Worm (Caenorhabditis elegans) whole organism, early embryonic: ENCODE results near the gene nspc-19.

Source experiments
- B0310.2 ChIP-seq: sonication (generic microtip); optimal IDR thresholded peaks from 2 replicates; lab custom pipeline; 2016; ENCODE audit warnings: mild to moderate bottlenecking, missing genetic modification characterization, missing compliant biosample characterization
- F13C5.2 ChIP-seq: sonication (generic microtip); optimal IDR thresholded peaks from 2 replicates; lab custom pipeline; 2017; ENCODE audit warnings: mild to moderate bottlenecking, missing genetic modification characterization, inconsistent platforms, missing compliant biosample characterization
- aly-1 ChIP-seq: sonication (generic microtip); optimal IDR thresholded peaks from 2 replicates; lab custom pipeline; 2016; ENCODE audit warnings: missing genetic modification characterization, missing compliant biosample characterization
- ama-1 ChIP-seq: fragments of 150-350 bp; optimal IDR thresholded peaks from 2 replicates; lab custom pipeline; 2014
- ceh-13 ChIP-seq: fragments of 200-800 bp; sonication (Bioruptor generic); optimal IDR thresholded peaks from 2 replicates; lab custom pipeline; 2018; ENCODE audit warnings: mild to moderate bottlenecking, missing genetic modification characterization, missing compliant biosample characterization
- ceh-36 ChIP-seq: sonication (generic microtip); optimal IDR thresholded peaks from 2 replicates; lab custom pipeline; 2016; ENCODE audit warnings: missing genetic modification characterization, inconsistent platforms, missing compliant biosample characterization
- ets-7 ChIP-seq: sonication (generic microtip); optimal IDR thresholded peaks from 2 replicates; lab custom pipeline; 2016; ENCODE audit warnings: missing genotype, missing genetic modification characterization, missing compliant biosample characterization
- flt-1 ChIP-seq: fragments of 200-800 bp; sonication (Bioruptor generic); IDR thresholded peaks from 2 replicates; pipeline ENCODE4 v1.3.6; 2022; ENCODE audit warnings: missing genetic modification characterization, missing compliant biosample characterization
- hmbx-1 ChIP-seq: sonication (generic microtip); optimal IDR thresholded peaks from 2 replicates; lab custom pipeline; 2016; ENCODE audit warnings: mild to moderate bottlenecking, missing genetic modification characterization, missing compliant biosample characterization
- hmg-4 ChIP-seq: fragments of 200-800 bp; sonication (Bioruptor generic); optimal IDR thresholded peaks from 2 replicates; lab custom pipeline; 2018; ENCODE audit warnings: mild to moderate bottlenecking, missing genetic modification characterization, missing compliant biosample characterization
- hnd-1 ChIP-seq: sonication (generic microtip); optimal IDR thresholded peaks from 2 replicates; lab custom pipeline; 2016; ENCODE audit warnings: missing genetic modification characterization, missing compliant biosample characterization
- pes-1 ChIP-seq: fragments of 200-800 bp; sonication (Bioruptor generic); IDR thresholded peaks from 2 replicates; pipeline ENCODE4 v1.3.6; 2022; ENCODE audit warnings: missing genetic modification reagents, missing genetic modification characterization, missing compliant biosample characterization
- scrt-1 ChIP-seq: fragments of 200-800 bp; sonication (Bioruptor generic); IDR thresholded peaks from 2 replicates; pipeline ENCODE4 v1.3.6; 2022; ENCODE audit warnings: missing genetic modification characterization, missing compliant biosample characterization
- sea-1 ChIP-seq: fragments of 200-800 bp; sonication (Bioruptor generic); conservative IDR thresholded peaks from 2 replicates; pipeline ENCODE4 v1.3.6; 2022; ENCODE audit warnings: missing genetic modification characterization, missing compliant biosample characterization
- tbx-11 ChIP-seq: fragments of 200-800 bp; sonication (Bioruptor generic); IDR thresholded peaks from 2 replicates; pipeline ENCODE4 v1.3.6; 2022; ENCODE audit warnings: missing genetic modification characterization, missing compliant biosample characterization
- tbx-37 ChIP-seq: fragments of 200-800 bp; sonication (Bioruptor generic); conservative IDR thresholded peaks from 2 replicates; pipeline ENCODE4 v1.3.6; 2022; ENCODE audit warnings: missing genetic modification reagents, missing genetic modification characterization, missing compliant biosample characterization
- tra-4 ChIP-seq: sonication (generic microtip); optimal IDR thresholded peaks from 2 replicates; lab custom pipeline; 2017; ENCODE audit warnings: missing genetic modification characterization, missing compliant biosample characterization

Gene nspc-19

ce11 chrX:14500422-14501058 is 28.0 kb upstream of the nspc-19 start:
- no peak for TF ChIP-seq aly-1
- TF ChIP-seq scrt-1 (GFP tag; lab: Robert Waterston, UW): no peak
- no peak for TF ChIP-seq F13C5.2 (tag; lab: Kevin White, UChicago)
- no peak for TF ChIP-seq hmg-4 (GFP tag; lab: Kevin White, UChicago)
- no peak for TF ChIP-seq B0310.2
- TF ChIP-seq flt-1 (GFP tag; lab: Robert Waterston, UW): no peak
- TF ChIP-seq ama-1 (lab: Kevin White, UChicago): no peak
- no peak for TF ChIP-seq ets-7 (tag; lab: Kevin White, UChicago)
- no peak for TF ChIP-seq hmbx-1 (tag; lab: Kevin White, UChicago)
- no peak for TF ChIP-seq hnd-1 (tag; lab: Kevin White, UChicago)
- TF ChIP-seq ceh-36 (tag; lab: Kevin White, UChicago): no peak
- TF ChIP-seq pes-1: no peak
- no peak for TF ChIP-seq tbx-11 (GFP tag; lab: Robert Waterston, UW)
- TF ChIP-seq tra-4 (tag; lab: Kevin White, UChicago): no peak
- TF ChIP-seq tbx-37 (GFP tag; lab: Robert Waterston, UW): no peak
- TF ChIP-seq ceh-13 (GFP tag; lab: Kevin White, UChicago): no peak
- no peak for TF ChIP-seq sea-1 (GFP tag; lab: Robert Waterston, UW)

DNA sequence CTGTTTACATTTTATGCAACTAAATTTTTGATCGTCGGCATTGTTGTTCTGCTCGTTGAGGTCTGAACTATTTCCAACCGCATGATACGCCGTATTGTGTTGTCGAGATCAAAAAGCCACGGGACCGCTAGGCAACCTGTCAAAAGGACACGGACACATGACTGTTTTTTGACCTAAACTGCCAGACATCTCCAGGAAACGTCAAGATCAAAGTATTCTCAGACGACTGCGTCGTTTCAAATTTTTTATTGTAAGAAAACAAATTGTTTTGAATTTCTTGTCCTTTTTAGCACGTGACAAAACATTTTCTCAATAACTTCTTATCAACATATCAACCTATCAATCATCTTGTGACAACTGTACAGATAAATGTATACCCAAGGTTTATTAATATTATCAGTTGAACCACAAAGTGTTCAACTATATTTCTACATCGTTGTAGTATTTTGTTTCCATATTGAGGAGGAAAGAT is 26.3 kb upstream of the nspc-19 start:
- TF ChIP-seq ets-7 (tag; lab: Kevin White, UChicago) (no peak), ceh-36 (tag; lab: Kevin White, UChicago) (no peak), tbx-37 (GFP tag; lab: Robert Waterston, UW) (no peak), hmbx-1 (tag; lab: Kevin White, UChicago) (no peak), scrt-1 (GFP tag; lab: Robert Waterston, UW) (no peak), ama-1 (lab: Kevin White, UChicago) (no peak), pes-1 (no peak), aly-1 (no peak), flt-1 (GFP tag; lab: Robert Waterston, UW) (no peak), F13C5.2 (tag; lab: Kevin White, UChicago) (no peak), tra-4 (tag; lab: Kevin White, UChicago) (no peak), sea-1 (GFP tag; lab: Robert Waterston, UW) (no peak), tbx-11 (GFP tag; lab: Robert Waterston, UW) (no peak), ceh-13 (GFP tag; lab: Kevin White, UChicago) (no peak), hmg-4 (GFP tag; lab: Kevin White, UChicago) (no peak), B0310.2 (no peak), hnd-1 (tag; lab: Kevin White, UChicago) (no peak)

DNA sequence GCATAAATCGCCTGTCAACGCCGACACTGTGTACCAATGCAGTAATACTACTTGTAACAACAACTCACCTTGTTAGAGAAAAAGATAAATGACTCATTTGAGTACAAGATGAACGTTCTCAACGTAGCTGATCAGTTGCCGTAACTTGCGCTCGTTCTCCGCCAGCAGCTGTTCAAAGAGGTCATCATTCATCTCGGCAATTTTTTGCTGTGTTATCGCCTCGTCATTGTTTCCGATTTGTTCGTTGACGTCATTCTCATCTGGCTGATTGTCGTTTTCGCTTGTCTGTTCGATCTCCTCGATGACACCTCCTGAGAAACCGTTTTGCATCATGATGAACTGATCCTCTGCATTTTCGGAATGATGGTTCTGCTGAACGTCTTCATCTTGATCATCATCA is 25.2 kb upstream of the nspc-19 start:
- TF ChIP-seq B0310.2 (no peak), ets-7 (tag; lab: Kevin White, UChicago) (no peak), hnd-1 (tag; lab: Kevin White, UChicago) (no peak), tra-4 (tag; lab: Kevin White, UChicago) (no peak), flt-1 (GFP tag; lab: Robert Waterston, UW) (no peak), sea-1 (GFP tag; lab: Robert Waterston, UW) (no peak), ama-1 (lab: Kevin White, UChicago) (no peak), hmbx-1 (tag; lab: Kevin White, UChicago) (no peak), aly-1 (no peak), ceh-36 (tag; lab: Kevin White, UChicago) (no peak), tbx-11 (GFP tag; lab: Robert Waterston, UW) (no peak), ceh-13 (GFP tag; lab: Kevin White, UChicago) (no peak), tbx-37 (GFP tag; lab: Robert Waterston, UW) (no peak), scrt-1 (GFP tag; lab: Robert Waterston, UW) (no peak), hmg-4 (GFP tag; lab: Kevin White, UChicago) (no peak), pes-1 (no peak), F13C5.2 (tag; lab: Kevin White, UChicago) (no peak)

- 0 out of 2 replicates have a peak, but pooled peaks have one; percentile 13 for TF ChIP-seq pes-1
- TF ChIP-seq F13C5.2 (tag; lab: Kevin White, UChicago): peak; percentile 15
- TF ChIP-seq hnd-1 (tag; lab: Kevin White, UChicago): peak; percentile 0
- TF ChIP-seq hmg-4 (GFP tag; lab: Kevin White, UChicago): peak; percentile 87
- peak; percentile 46; the same call in 1 of the 2 replicates for TF ChIP-seq scrt-1 (GFP tag; lab: Robert Waterston, UW)
- peak; percentile 16 for TF ChIP-seq ceh-13 (GFP tag; lab: Kevin White, UChicago)
- no peak for TF ChIP-seq flt-1 (GFP tag; lab: Robert Waterston, UW)
- no peak for TF ChIP-seq B0310.2
- TF ChIP-seq tbx-11 (GFP tag; lab: Robert Waterston, UW): no peak
- no peak for TF ChIP-seq hmbx-1 (tag; lab: Kevin White, UChicago)
- no peak for TF ChIP-seq ama-1 (lab: Kevin White, UChicago)
- no peak for TF ChIP-seq ceh-36 (tag; lab: Kevin White, UChicago)
- TF ChIP-seq tra-4 (tag; lab: Kevin White, UChicago): no peak
- TF ChIP-seq ets-7 (tag; lab: Kevin White, UChicago): no peak
Measured at ce11 chrX:14503800-14504550, 24.5 kb upstream of the nspc-19 start, which contains the start of gene M163.1. Gene M163.1, minus strand, starts transcription at chrX:14503824.

ce11 chrX:14504551-14504902 is 24.0 kb upstream of the nspc-19 start:
- TF ChIP-seq pes-1: 0 out of 2 replicates have a peak, but pooled peaks have one; percentile 0
- no peak for TF ChIP-seq hmbx-1 (tag; lab: Kevin White, UChicago)
